Worm (Caenorhabditis elegans) whole organism, young adult: Measurements from ENCODE around the gene C03B8.3.

ENCODE experiments used
- aptf-3 ChIP-seq: fragments of 200-800 bp; sonication (Bioruptor generic); IDR thresholded peaks from 2 replicates; pipeline ENCODE4 v1.3.6; 2022; ENCODE audit warnings: missing genetic modification characterization, missing compliant biosample characterization
- hlh-26 ChIP-seq: fragments of 200-800 bp; sonication (Bioruptor generic); conservative IDR thresholded peaks from 2 replicates; pipeline ENCODE4 v1.3.6; 2022; ENCODE audit warnings: missing genetic modification reagents, missing genetic modification characterization, missing compliant biosample characterization
- nfya-2 ChIP-seq: fragments of 200-800 bp; sonication (Bioruptor generic); IDR thresholded peaks from 2 replicates; pipeline ENCODE4 v1.3.6; 2022; ENCODE audit warnings: missing genetic modification reagents, missing genetic modification characterization, missing compliant biosample characterization
- sea-2 ChIP-seq: fragments of 200-800 bp; sonication (Bioruptor generic); IDR thresholded peaks from 2 replicates; pipeline ENCODE4 v1.3.6; 2022; ENCODE audit warnings: missing genetic modification characterization, missing compliant biosample characterization
- unc-62 ChIP-seq: fragments of 150-350 bp; optimal IDR thresholded peaks from 2 replicates; lab custom pipeline; 2014; ENCODE audit warnings: missing biosample characterization, missing genetic modification reagents, missing genetic modification characterization
- ztf-28 ChIP-seq: fragments of 200-800 bp; sonication (Bioruptor generic); IDR thresholded peaks from 2 replicates; pipeline ENCODE4 v1.3.6; 2022; ENCODE audit warnings: missing genetic modification reagents, missing genetic modification characterization, missing compliant biosample characterization

- TF ChIP-seq unc-62 (GFP tag; lab: Kevin White, UChicago): no peak
- TF ChIP-seq ztf-28 (GFP tag; lab: Robert Waterston, UW): no peak
- no peak for TF ChIP-seq sea-2 (GFP tag; lab: Robert Waterston, UW)
- TF ChIP-seq nfya-2 (GFP tag; lab: Robert Waterston, UW): no peak
- TF ChIP-seq hlh-26 (GFP tag; lab: Robert Waterston, UW): no peak
- no peak for TF ChIP-seq aptf-3
Observed at ce11 chrIII:7722999-7723398, 10.9 kb downstream of the C03B8.3 start.
